Fruit fly (Drosophila melanogaster): ENCODE data around the gene CG12984.
A peak's percentile ranks its signal among the peaks of the same experiment; 100 is the strongest.

Gene CG12984

DNA sequence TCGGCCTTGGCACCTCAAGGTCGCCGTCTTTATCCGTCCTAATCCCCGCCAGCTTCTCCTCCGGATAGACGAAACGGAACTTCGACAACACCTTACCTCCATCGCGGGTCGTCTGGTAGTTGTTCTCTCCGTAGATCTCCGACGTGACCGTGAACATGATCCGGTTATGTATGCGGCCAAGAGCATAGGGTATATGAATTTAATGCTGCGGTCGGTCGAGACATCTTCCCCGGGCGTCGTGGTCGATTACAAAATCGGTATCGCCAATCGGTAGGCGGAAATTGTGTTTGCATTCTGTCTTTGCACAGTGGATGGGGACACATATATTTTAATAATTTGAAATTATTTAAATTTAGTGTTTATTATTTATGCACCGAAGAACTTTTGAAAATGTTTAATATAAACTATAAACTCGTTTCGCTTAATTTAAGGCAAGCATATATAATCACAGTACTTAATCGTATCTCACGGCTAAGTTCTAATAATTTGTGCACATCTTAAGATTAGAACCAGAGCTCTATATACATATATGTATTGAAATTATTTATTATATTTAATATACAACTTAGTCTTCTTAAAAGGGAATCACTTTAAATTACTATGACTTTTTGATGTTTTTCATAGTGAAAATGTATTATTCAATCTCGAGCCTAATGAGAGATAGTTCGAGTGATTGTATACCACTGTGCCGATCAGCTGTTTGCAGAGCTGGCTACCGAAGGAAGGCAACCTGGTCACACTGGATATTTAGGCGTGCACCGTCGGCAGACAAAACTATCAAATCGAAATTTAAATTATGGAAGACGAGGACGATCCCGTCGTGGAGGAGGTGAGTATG, 39.8 kb downstream of the CG12984 start, which contains the start of the genes CG10584 and Polr3E (continued):
- peak; percentile 77 for TF ChIP-seq pros (GFP tag; optimal IDR thresholded peaks at IDR 0.05)
- peak; percentile 73 for TF ChIP-seq schlank (tag; optimal IDR thresholded peaks at IDR 0.05)
- peak; percentile 54 for TF ChIP-seq CG17186 (GFP tag; optimal IDR thresholded peaks at IDR 0.05)
- TF ChIP-seq CG42726 (GFP tag; IDR thresholded peaks at IDR 0.05; ENCODE audit: partially characterized antibody): peak; percentile 36; the same call in 1 of the 2 replicates
- TF ChIP-seq CG34376 (GFP tag; optimal IDR thresholded peaks at IDR 0.05): peak; percentile 80
- TF ChIP-seq Dip3 (GFP tag; optimal IDR thresholded peaks at IDR 0.05): peak; percentile 18
- peak; percentile 3 for TF ChIP-seq HmgD (GFP tag; optimal IDR thresholded peaks at IDR 0.05)
- peak; percentile 96 for TF ChIP-seq CG4328 (GFP tag; optimal IDR thresholded peaks at IDR 0.05)
- TF ChIP-seq Meics (GFP tag; optimal IDR thresholded peaks at IDR 0.05): peak; percentile 96
- peak; percentile 88 for TF ChIP-seq Med (GFP tag)
- TF ChIP-seq Max (GFP tag; optimal IDR thresholded peaks at IDR 0.05): peak; percentile 86
- TF ChIP-seq CG9932 (GFP tag; IDR thresholded peaks at IDR 0.05): peak; percentile 87
- TF ChIP-seq CG7745 (tag; optimal IDR thresholded peaks at IDR 0.05): peak; percentile 49
- peak; percentile 61 for TF ChIP-seq Dref (GFP tag; IDR thresholded peaks at IDR 0.05)
- peak; percentile 90 for TF ChIP-seq CG3407 (GFP tag; optimal IDR thresholded peaks at IDR 0.05)
- no peak for TF ChIP-seq CG12236 (GFP tag; optimal IDR thresholded peaks at IDR 0.05)
- peak; percentile 85 for TF ChIP-seq al (GFP tag; IDR thresholded peaks at IDR 0.05)
- TF ChIP-seq zfh2 (GFP tag; optimal IDR thresholded peaks at IDR 0.05): peak; percentile 62
- peak; percentile 42 for TF ChIP-seq chn (GFP tag; optimal IDR thresholded peaks at IDR 0.05)
- TF ChIP-seq CG13624 (GFP tag; optimal IDR thresholded peaks at IDR 0.05): no peak
- peak; percentile 52; the same call in 2 of the 3 replicates for TF ChIP-seq HLH4C (GFP tag; IDR thresholded peaks at IDR 0.05; ENCODE audit: partially characterized antibody)
- peak; percentile 76 for TF ChIP-seq CG34422 (GFP tag; IDR thresholded peaks at IDR 0.05)
- TF ChIP-seq CG14667 (GFP tag; IDR thresholded peaks at IDR 0.05): peak; percentile 67
- no peak for TF ChIP-seq CG1024 (GFP tag; IDR thresholded peaks at IDR 0.05)
- TF ChIP-seq sob (GFP tag; IDR thresholded peaks at IDR 0.05): peak; percentile 80; the same call in 1 of the 2 replicates
- peak; percentile 8; the same call in 1 of the 4 replicates for TF ChIP-seq chinmo (GFP tag; IDR thresholded peaks at IDR 0.05; ENCODE audit: partially characterized antibody)
- TF ChIP-seq sc (optimal IDR thresholded peaks at IDR 0.05): no peak
- TF ChIP-seq sc (GFP tag; optimal IDR thresholded peaks at IDR 0.05): peak; percentile 92
- peak; percentile 45 for TF ChIP-seq gcm2 (GFP tag; optimal IDR thresholded peaks at IDR 0.05)
- TF ChIP-seq nerfin-2 (GFP tag; IDR thresholded peaks at IDR 0.05; ENCODE audit: partially characterized antibody): peak; percentile 19; the same call in 1 of the 2 replicates
- TF ChIP-seq CrebB (tag; optimal IDR thresholded peaks at IDR 0.05): peak; percentile 68
- peak; percentile 92 for TF ChIP-seq Hand (GFP tag; optimal IDR thresholded peaks at IDR 0.05)
- TF ChIP-seq tna (GFP tag; IDR thresholded peaks at IDR 0.05; ENCODE audit: partially characterized antibody): no peak; the same call in 1 of the 2 replicates
- peak; percentile 93 for TF ChIP-seq CG4424 (GFP tag; optimal IDR thresholded peaks at IDR 0.05)
- TF ChIP-seq Lpt (GFP tag; optimal IDR thresholded peaks at IDR 0.05): no peak
- peak; percentile 76; the same call in 1 of the 2 replicates for TF ChIP-seq CG14014 (GFP tag; IDR thresholded peaks at IDR 0.05)
- TF ChIP-seq dan (GFP tag; IDR thresholded peaks at IDR 0.05): no peak
- peak; percentile 95 for TF ChIP-seq sqz (GFP tag; optimal IDR thresholded peaks at IDR 0.05)
- peak; percentile 74 for TF ChIP-seq ssp (GFP tag; IDR thresholded peaks at IDR 0.05)
- peak; percentile 42; the same call in 1 of the 3 replicates for TF ChIP-seq CG34224 (GFP tag; IDR thresholded peaks at IDR 0.05; ENCODE audit: partially characterized antibody)
- peak; percentile 73 for TF ChIP-seq CG32772 (GFP tag; IDR thresholded peaks at IDR 0.05)
- TF ChIP-seq Six4 (GFP tag; optimal IDR thresholded peaks at IDR 0.05): peak; percentile 93
- peak; percentile 97 for TF ChIP-seq CG12391 (tag; optimal IDR thresholded peaks at IDR 0.05)
- TF ChIP-seq phol (tag; optimal IDR thresholded peaks at IDR 0.05): peak; percentile 95
- 0 out of 2 replicates have a peak, but pooled peaks have one; percentile 62 for TF ChIP-seq ara (GFP tag; IDR thresholded peaks at IDR 0.05)
- TF ChIP-seq CG10267 (tag; optimal IDR thresholded peaks at IDR 0.05): peak; percentile 92
- TF ChIP-seq salm (tag; optimal IDR thresholded peaks at IDR 0.05): peak; percentile 91
- TF ChIP-seq pb (GFP tag; optimal IDR thresholded peaks at IDR 0.05): peak; percentile 6
